Fruit fly (Drosophila melanogaster) whole organism, adult: ENCODE results near the gene Alp1.

ENCODE experiments used
- CG11617 ChIP-seq: fragments of 200-800 bp; sonication (Bioruptor generic); optimal IDR thresholded peaks from 2 replicates; lab custom pipeline; 2017; ENCODE audit warnings: mild to moderate bottlenecking, missing biosample characterization, missing genetic modification reagents, missing genetic modification characterization
- CG12768 ChIP-seq: fragments of 200-800 bp; sonication (Bioruptor generic); optimal IDR thresholded peaks from 2 replicates; lab custom pipeline; 2017; ENCODE audit warnings: missing biosample characterization, missing genetic modification characterization, mild to moderate bottlenecking, moderate library complexity, missing genetic modification reagents
- CG14711 ChIP-seq: fragments of 200-800 bp; sonication (Bioruptor generic); optimal IDR thresholded peaks from 2 replicates; lab custom pipeline; 2018; ENCODE audit warnings: missing biosample characterization, mild to moderate bottlenecking, missing genetic modification characterization, moderate library complexity
- CG1620 ChIP-seq: fragments of 200-800 bp; sonication (Bioruptor generic); optimal IDR thresholded peaks from 2 replicates; lab custom pipeline; 2016; ENCODE audit warnings: missing biosample characterization, missing genetic modification characterization
- CG33017 ChIP-seq: fragments of 200-800 bp; sonication (Bioruptor generic); optimal IDR thresholded peaks from 2 replicates; lab custom pipeline; 2018; ENCODE audit warnings: missing biosample characterization, mild to moderate bottlenecking, missing genetic modification characterization, moderate library complexity
- CG5204 ChIP-seq: fragments of 200-800 bp; sonication (Bioruptor generic); optimal IDR thresholded peaks from 2 replicates; lab custom pipeline; 2016; ENCODE audit warnings: missing biosample characterization, missing genetic modification characterization
- CG7045 ChIP-seq: fragments of 200-800 bp; sonication (Bioruptor generic); optimal IDR thresholded peaks from 2 replicates; lab custom pipeline; 2017; ENCODE audit warnings: missing biosample characterization, mild to moderate bottlenecking, missing genetic modification characterization
- CG7101 ChIP-seq: fragments of 200-800 bp; sonication (Bioruptor generic); optimal IDR thresholded peaks from 2 replicates; lab custom pipeline; 2018; ENCODE audit warnings: missing biosample characterization, mild to moderate bottlenecking, missing genetic modification characterization, moderate library complexity
- Clk ChIP-seq: fragments of 200-800 bp; sonication (Bioruptor generic); optimal IDR thresholded peaks from 2 replicates; lab custom pipeline; 2017; ENCODE audit warnings: missing biosample characterization, missing genetic modification characterization
- Crg-1 ChIP-seq: fragments of 200-800 bp; sonication (Bioruptor generic); optimal IDR thresholded peaks from 2 replicates; lab custom pipeline; 2016; ENCODE audit warnings: missing biosample characterization, missing genetic modification characterization
- Hr96 ChIP-seq: fragments of 200-800 bp; sonication (Bioruptor generic); optimal IDR thresholded peaks from 2 replicates; lab custom pipeline; 2016; ENCODE audit warnings: missing biosample characterization, missing genetic modification characterization
- Mnt ChIP-seq: fragments of 200-800 bp; sonication (Bioruptor generic); optimal IDR thresholded peaks from 2 replicates; lab custom pipeline; 2016; ENCODE audit warnings: missing biosample characterization, mild to moderate bottlenecking, missing genetic modification characterization
- bab1 ChIP-seq: fragments of 200-800 bp; sonication (Bioruptor generic); optimal IDR thresholded peaks from 3 replicates; lab custom pipeline; 2019; ENCODE audit warnings: missing biosample characterization, mild to moderate bottlenecking, missing genetic modification characterization, moderate library complexity
- cic ChIP-seq: fragments of 200-800 bp; sonication (Bioruptor generic); optimal IDR thresholded peaks from 2 replicates; lab custom pipeline; 2017; ENCODE audit warnings: missing biosample characterization, mild to moderate bottlenecking, missing genetic modification characterization, moderate library complexity
- cnc ChIP-seq, 2 experiments: fragments of >200 bp; optimal IDR thresholded peaks; 2 replicates each; lab custom pipeline; 2017
- kay ChIP-seq: fragments of 200-800 bp; sonication (Bioruptor generic); peaks from one replicate; lab custom pipeline; 2016; ENCODE audit warnings: missing biosample characterization, missing genetic modification characterization, borderline replicate concordance
- ovo ChIP-seq: fragments of 200-800 bp; sonication (Bioruptor generic); optimal IDR thresholded peaks from 2 replicates; lab custom pipeline; 2016; ENCODE audit warnings: missing biosample characterization, missing genetic modification characterization
- pad ChIP-seq: fragments of 200-800 bp; sonication (Bioruptor generic); optimal IDR thresholded peaks from 3 replicates; lab custom pipeline; 2017; ENCODE audit warnings: missing biosample characterization, missing genetic modification characterization, mild to moderate bottlenecking, moderate library complexity, missing genetic modification reagents
- tj ChIP-seq: fragments of 200-800 bp; sonication (Bioruptor generic); optimal IDR thresholded peaks from 3 replicates; lab custom pipeline; 2017; ENCODE audit warnings: missing biosample characterization, mild to moderate bottlenecking, missing genetic modification characterization, moderate library complexity
- toe ChIP-seq: fragments of 200-800 bp; sonication (Bioruptor generic); optimal IDR thresholded peaks from 2 replicates; lab custom pipeline; 2016; ENCODE audit warnings: missing biosample characterization, missing genetic modification characterization

The Alp1 gene

DNA sequence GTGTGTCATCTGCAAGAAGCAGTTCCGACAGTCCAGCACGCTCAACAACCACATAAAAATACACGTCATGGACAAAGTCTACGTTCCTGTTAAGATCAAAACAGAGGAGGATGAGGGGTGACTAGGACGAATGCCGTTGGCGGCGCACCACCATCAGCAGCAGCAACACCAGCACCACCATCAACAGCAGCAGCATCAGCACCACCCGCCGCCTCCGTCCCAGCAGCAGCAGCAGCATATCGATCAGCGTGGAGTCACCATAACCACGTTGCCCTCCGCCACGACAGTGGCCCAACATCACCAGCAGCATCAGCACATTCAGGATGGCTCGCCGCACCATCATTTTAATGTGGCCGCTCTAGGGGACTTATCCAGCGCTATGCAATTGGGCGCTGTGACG, 8.5 kb downstream of the Alp1 start:
- TF ChIP-seq ovo (GFP tag; lab: Kevin White, UChicago) (no peak), CG7101 (tag; lab: Kevin White, UChicago) (no peak), CG7045 (GFP tag; lab: Kevin White, UChicago) (no peak), Crg-1 (GFP tag; lab: Kevin White, UChicago) (no peak), toe (no peak), CG12768 (GFP tag; lab: Kevin White, UChicago) (no peak), kay (GFP tag; lab: Kevin White, UChicago) (no peak), cnc (optimal IDR thresholded peaks at IDR 0.05; lab: Kevin White, UChicago) (no peak)

DNA sequence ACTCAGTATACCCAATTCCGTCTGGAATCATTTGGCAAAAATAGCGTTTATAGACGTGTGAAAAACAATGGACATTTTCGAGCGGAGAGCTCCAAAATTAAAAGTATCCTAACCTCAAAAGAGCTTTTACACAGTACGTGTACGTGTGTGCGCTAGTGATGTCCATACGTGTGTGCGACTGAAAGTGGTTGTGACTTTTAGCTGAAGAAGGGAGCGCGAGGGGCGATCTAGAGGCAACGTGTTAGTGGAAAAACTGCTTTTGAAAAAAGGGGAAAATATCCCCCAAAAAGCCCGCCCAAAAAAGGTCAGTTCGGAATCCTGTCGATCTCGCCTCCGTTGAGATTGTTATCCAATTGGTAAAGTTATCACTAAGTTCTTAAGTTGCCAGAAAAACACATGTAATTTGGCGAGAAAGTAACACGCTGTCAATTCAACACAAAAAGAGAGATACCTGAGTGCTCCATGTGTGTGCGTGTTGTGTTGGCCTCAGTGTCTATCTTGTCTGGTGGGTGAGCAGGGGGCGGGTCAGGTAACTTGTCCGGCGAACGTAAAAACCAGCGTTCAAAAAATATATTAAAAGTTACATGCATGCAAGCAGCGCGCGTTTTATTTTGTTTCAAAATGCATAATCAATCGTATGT, 10.8 kb downstream of the Alp1 start:
- TF ChIP-seq tj (peak; percentile 27), pad (peak; percentile 74), CG11617 (GFP tag; lab: Kevin White, UChicago) (no peak), Mnt (GFP tag; lab: Kevin White, UChicago) (peak; percentile 95), Hr96 (GFP tag; lab: Kevin White, UChicago) (no peak), CG12768 (GFP tag; lab: Kevin White, UChicago) (peak; percentile 5), cic (GFP tag; lab: Kevin White, UChicago) (peak; percentile 50)

DNA sequence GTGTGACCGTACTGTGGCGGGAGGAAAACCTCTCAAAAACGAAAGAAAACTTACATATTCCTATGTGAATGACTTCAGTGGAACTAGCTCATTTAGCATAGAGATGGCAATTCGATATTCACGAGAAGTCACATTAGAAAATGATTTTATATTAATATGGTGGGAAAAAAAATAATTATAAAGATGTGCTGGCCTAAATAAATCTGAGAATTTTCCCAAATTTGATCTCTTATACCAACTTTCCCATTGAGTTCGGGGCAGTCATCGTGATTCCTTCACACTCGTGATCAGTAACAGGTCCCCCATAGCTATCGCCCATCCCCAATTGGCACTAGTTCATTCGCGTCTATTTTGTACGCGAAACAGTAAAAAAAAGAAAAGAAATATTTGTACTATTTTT, 11.5 kb downstream of the Alp1 start, which contains the start of the genes barc and Aef1:
Gene barc (minus strand): TSS at position 37 of the 400 bp plus-strand sequence.
Gene Aef1 (plus strand): TSS at position 325 of the 400 bp plus-strand sequence.
- TF ChIP-seq CG5204 (GFP tag; lab: Kevin White, UChicago) (peak; percentile 87), cnc (optimal IDR thresholded peaks at IDR 0.05; lab: Kevin White, UChicago) (no peak), Mnt (GFP tag; lab: Kevin White, UChicago) (peak; percentile 73), bab1 (peak; percentile 59), CG11617 (GFP tag; lab: Kevin White, UChicago) (peak; percentile 75), kay (GFP tag; lab: Kevin White, UChicago) (peak; percentile 93), pad (peak; percentile 61), CG7045 (GFP tag; lab: Kevin White, UChicago) (peak; percentile 78), CG7101 (tag; lab: Kevin White, UChicago) (peak; percentile 76), CG12768 (GFP tag; lab: Kevin White, UChicago) (peak; percentile 57), CG1620 (GFP tag; lab: Kevin White, UChicago) (peak; percentile 87), CG33017 (tag; lab: Kevin White, UChicago) (peak; percentile 74), toe (peak; percentile 94), tj (peak; percentile 37), cic (GFP tag; lab: Kevin White, UChicago) (no peak), CG14711 (tag; lab: Kevin White, UChicago) (peak; percentile 66), ovo (GFP tag; lab: Kevin White, UChicago) (peak; percentile 55), Crg-1 (GFP tag; lab: Kevin White, UChicago) (peak; percentile 80), Hr96 (GFP tag; lab: Kevin White, UChicago) (peak; percentile 85), Clk (GFP tag; lab: Kevin White, UChicago) (peak; percentile 79)

DNA sequence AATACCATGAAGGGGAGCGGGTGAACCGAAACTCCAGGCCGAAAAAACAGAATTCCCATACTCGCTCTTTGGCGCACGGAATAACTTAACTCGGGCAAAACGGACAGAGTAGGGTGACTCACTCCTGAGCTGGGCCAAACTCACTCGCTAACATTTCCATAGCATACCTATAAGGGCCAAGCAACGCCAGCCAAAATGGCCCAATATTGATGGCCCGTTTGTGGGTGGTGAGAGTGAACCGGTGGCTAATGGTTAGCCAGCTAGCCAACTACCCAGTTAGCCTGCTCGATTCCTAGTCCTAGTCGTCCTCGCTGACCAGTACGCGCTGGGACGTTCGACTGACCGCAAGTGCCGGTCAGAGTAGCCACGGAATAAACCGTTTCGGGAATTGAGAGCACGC, 17.1 kb downstream of the Alp1 start, which contains the start of gene CG33288:
Gene CG33288 (plus strand): TSS at position 301 of the 400 bp plus-strand sequence.
- TF ChIP-seq CG1620 (GFP tag; lab: Kevin White, UChicago) (no peak), CG33017 (tag; lab: Kevin White, UChicago) (no peak), kay (GFP tag; lab: Kevin White, UChicago) (no peak), CG7101 (tag; lab: Kevin White, UChicago) (no peak), pad (no peak)

DNA sequence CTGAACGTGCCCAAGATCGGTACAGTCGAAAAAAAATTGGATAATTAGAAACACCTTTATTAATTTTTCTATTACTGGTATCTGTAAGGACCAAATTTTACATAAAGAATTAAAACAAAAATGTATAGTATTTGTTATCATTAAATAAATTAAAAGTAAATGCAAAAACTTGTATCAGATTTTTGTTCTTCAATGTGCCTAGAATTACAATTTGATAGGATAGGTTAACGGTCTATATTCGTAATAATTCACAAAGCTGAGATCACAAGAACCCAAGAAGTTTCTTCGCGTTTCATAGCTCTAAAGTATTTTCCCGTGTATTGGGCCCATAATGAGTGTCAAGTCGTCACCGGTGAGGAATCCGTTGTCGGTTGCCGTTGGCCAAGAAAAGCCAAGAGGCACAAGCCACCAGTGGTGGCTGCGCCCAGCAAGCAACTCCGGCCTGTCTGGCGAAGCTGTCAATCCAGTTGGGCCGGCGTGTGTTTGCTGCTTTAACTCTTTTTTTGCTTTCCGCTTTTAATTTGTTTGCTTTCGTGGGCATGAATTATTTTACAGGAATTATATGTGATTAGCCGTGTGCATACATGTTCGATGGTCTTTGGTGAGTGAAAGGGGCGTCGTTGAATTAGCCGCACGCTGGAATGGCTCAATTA, 26.6 kb downstream of the Alp1 start:
- no peak for TF ChIP-seq Hr96 (GFP tag; lab: Kevin White, UChicago)

DNA sequence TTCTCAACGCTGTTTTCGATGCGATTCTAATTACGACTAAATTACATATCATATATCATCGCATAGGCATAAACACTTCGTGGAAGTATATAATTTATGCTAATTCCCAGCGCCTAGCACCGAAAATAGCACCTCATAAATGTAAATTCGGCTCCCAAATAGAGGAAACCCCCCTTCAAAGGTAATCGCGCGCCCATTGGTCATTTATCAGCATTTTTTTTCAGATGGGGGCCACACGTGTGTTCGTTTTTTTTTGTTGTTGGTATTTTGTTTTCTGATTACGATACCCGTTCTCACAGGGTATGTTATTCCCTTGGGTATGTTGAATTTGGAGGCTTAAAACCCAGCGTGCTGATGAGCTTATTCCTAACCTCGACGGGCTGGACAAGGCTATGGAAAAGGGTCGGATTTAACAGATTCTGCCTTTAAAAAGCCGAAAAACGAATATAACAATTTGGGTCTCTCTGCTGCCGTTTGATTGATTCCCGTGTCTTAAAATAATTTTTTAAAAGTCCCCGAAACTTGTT, 27.6 kb downstream of the Alp1 start:
- TF ChIP-seq CG33017 (tag; lab: Kevin White, UChicago) = no peak
- TF ChIP-seq CG14711 (tag; lab: Kevin White, UChicago) = no peak
- TF ChIP-seq Hr96 (GFP tag; lab: Kevin White, UChicago) = no peak
- TF ChIP-seq CG5204 (GFP tag; lab: Kevin White, UChicago) = no peak
- no peak for TF ChIP-seq CG7101 (tag; lab: Kevin White, UChicago)
- no peak for TF ChIP-seq pad
- TF ChIP-seq toe = no peak
- no peak for TF ChIP-seq Crg-1 (GFP tag; lab: Kevin White, UChicago)
- TF ChIP-seq Mnt (GFP tag; lab: Kevin White, UChicago) = no peak
- TF ChIP-seq tj = no peak
- no peak for TF ChIP-seq CG12768 (GFP tag; lab: Kevin White, UChicago)
- TF ChIP-seq kay (GFP tag; lab: Kevin White, UChicago) = no peak
- no peak for TF ChIP-seq ovo (GFP tag; lab: Kevin White, UChicago)
- no peak for TF ChIP-seq CG1620 (GFP tag; lab: Kevin White, UChicago)
- TF ChIP-seq Clk (GFP tag; lab: Kevin White, UChicago) = no peak
- no peak for TF ChIP-seq CG11617 (GFP tag; lab: Kevin White, UChicago)
- TF ChIP-seq cnc (optimal IDR thresholded peaks at IDR 0.05; lab: Kevin White, UChicago) = no peak
- no peak for TF ChIP-seq cic (GFP tag; lab: Kevin White, UChicago)
- no peak for TF ChIP-seq bab1
